Fruit fly (Drosophila melanogaster) whole organism, embryonic: ENCODE data around the gene CG7016.

ENCODE experiments used
- Awh ChIP-seq: fragments of 200-800 bp; sonication (Bioruptor generic); IDR thresholded peaks from 2 replicates; pipeline ENCODE4, ENCODE4 v1.3.6; 2022; ENCODE audit warnings: missing biosample characterization, missing genetic modification characterization
- CG10321 ChIP-seq: fragments of 200-800 bp; sonication (Bioruptor generic); IDR thresholded peaks from 2 replicates; pipeline ENCODE4 v1.3.6; 2022; ENCODE audit warnings: missing biosample characterization, missing genetic modification characterization
- CG10565 ChIP-seq: fragments of 200-800 bp; sonication (Bioruptor generic); optimal IDR thresholded peaks from 3 replicates; lab custom pipeline; 2016; ENCODE audit warnings: missing biosample characterization, mild to moderate bottlenecking, missing genetic modification characterization
- CG12104 ChIP-seq: fragments of 200-800 bp; sonication (Bioruptor generic); optimal IDR thresholded peaks from 3 replicates; lab custom pipeline; 2016; ENCODE audit warnings: missing biosample characterization, missing genetic modification characterization
- CG12299 ChIP-seq: fragments of 200-800 bp; sonication (Bioruptor generic); optimal IDR thresholded peaks from 2 replicates; lab custom pipeline; 2018; ENCODE audit warnings: missing biosample characterization, mild to moderate bottlenecking, missing genetic modification characterization
- CG12391 ChIP-seq: fragments of 200-800 bp; sonication (Bioruptor generic); optimal IDR thresholded peaks from 3 replicates; lab custom pipeline; 2018; ENCODE audit warnings: missing biosample characterization, mild to moderate bottlenecking, missing genetic modification characterization, moderate library complexity
- CG12659 ChIP-seq: fragments of 200-800 bp; sonication (Bioruptor generic); optimal IDR thresholded peaks from 3 replicates; lab custom pipeline; 2017; ENCODE audit warnings: mild to moderate bottlenecking, missing biosample characterization, missing genetic modification reagents, missing genetic modification characterization
- CG14441 ChIP-seq: fragments of 200-800 bp; sonication (Bioruptor generic); IDR thresholded peaks from 2 replicates; pipeline ENCODE4 v1.3.6; 2022; ENCODE audit warnings: missing biosample characterization, missing genetic modification characterization
- CG14965 ChIP-seq: fragments of 200-800 bp; sonication (Bioruptor generic); optimal IDR thresholded peaks from 2 replicates; lab custom pipeline; 2016; ENCODE audit warnings: missing biosample characterization, missing genetic modification characterization, borderline replicate concordance
- CG1647 ChIP-seq: fragments of 200-800 bp; sonication (Bioruptor generic); optimal IDR thresholded peaks from 3 replicates; lab custom pipeline; 2016; ENCODE audit warnings: missing biosample characterization, missing genetic modification characterization
- CG18764 ChIP-seq: fragments of 200-800 bp; sonication (Bioruptor generic); optimal IDR thresholded peaks from 3 replicates; lab custom pipeline; 2016; ENCODE audit warnings: missing biosample characterization, missing genetic modification characterization
- CG2889 ChIP-seq: fragments of 200-800 bp; sonication (Bioruptor generic); IDR thresholded peaks from 3 replicates; pipeline ENCODE4 v1.3.6; 2022; ENCODE audit warnings: missing biosample characterization, missing genetic modification characterization
- CG34376 ChIP-seq: fragments of 200-800 bp; sonication (Bioruptor generic); optimal IDR thresholded peaks from 2 replicates; lab custom pipeline; 2018; ENCODE audit warnings: missing biosample characterization, mild to moderate bottlenecking, missing genetic modification characterization
- CG34422 ChIP-seq: fragments of 200-800 bp; sonication (Bioruptor generic); IDR thresholded peaks from 3 replicates; pipeline ENCODE4 v1.3.6; 2022; ENCODE audit warnings: missing biosample characterization, missing genetic modification characterization
- CG5245 ChIP-seq: fragments of 200-800 bp; sonication (Bioruptor generic); optimal IDR thresholded peaks from 3 replicates; lab custom pipeline; 2016; ENCODE audit warnings: missing biosample characterization, missing genetic modification characterization
- CG6254 ChIP-seq: fragments of 200-800 bp; sonication (Bioruptor generic); optimal IDR thresholded peaks from 3 replicates; lab custom pipeline; 2017; ENCODE audit warnings: mild to moderate bottlenecking, missing biosample characterization, missing genetic modification reagents, missing genetic modification characterization
- Chrac-16 ChIP-seq: fragments of 200-800 bp; sonication (Bioruptor generic); optimal IDR thresholded peaks from 3 replicates; lab custom pipeline; 2016; ENCODE audit warnings: missing biosample characterization, missing genetic modification characterization
- Dip3 ChIP-seq: fragments of 200-800 bp; sonication (Bioruptor generic); optimal IDR thresholded peaks from 3 replicates; lab custom pipeline; 2016; ENCODE audit warnings: missing biosample characterization, missing genetic modification characterization
- Dref ChIP-seq: fragments of 200-800 bp; sonication (Bioruptor generic); IDR thresholded peaks from 2 replicates; pipeline ENCODE4 v1.3.6; 2022; ENCODE audit warnings: missing biosample characterization, missing genetic modification characterization
- Ets97D ChIP-seq: fragments of 200-800 bp; sonication (Bioruptor generic); optimal IDR thresholded peaks from 3 replicates; lab custom pipeline; 2016; ENCODE audit warnings: missing biosample characterization, missing genetic modification characterization
- Fer2 ChIP-seq: fragments of 200-800 bp; sonication (Bioruptor generic); optimal IDR thresholded peaks from 2 replicates; lab custom pipeline; 2018; ENCODE audit warnings: missing biosample characterization, mild to moderate bottlenecking, missing genetic modification characterization, moderate library complexity
- HLH4C ChIP-seq: fragments of 200-800 bp; sonication (Bioruptor generic); IDR thresholded peaks from 3 replicates; pipeline ENCODE4 v1.3.6; 2022; ENCODE audit warnings: missing biosample characterization, missing genetic modification characterization; ENCODE audit not compliant: partially characterized antibody
- Hmr ChIP-seq: fragments of 200-800 bp; sonication (Bioruptor generic); optimal IDR thresholded peaks from 3 replicates; lab custom pipeline; 2017; ENCODE audit warnings: mild to moderate bottlenecking, missing biosample characterization, missing genetic modification reagents, missing genetic modification characterization
- Hr3 ChIP-seq: fragments of 200-800 bp; sonication (Bioruptor generic); optimal IDR thresholded peaks from 3 replicates; lab custom pipeline; 2016; ENCODE audit warnings: missing biosample characterization, missing genetic modification characterization
- Lhr ChIP-seq: fragments of 200-800 bp; sonication (Bioruptor generic); optimal IDR thresholded peaks from 3 replicates; lab custom pipeline; 2017; ENCODE audit warnings: mild to moderate bottlenecking, missing biosample characterization, missing genetic modification reagents, missing genetic modification characterization
- MBD-R2 ChIP-seq: fragments of 200-800 bp; sonication (Bioruptor generic); IDR thresholded peaks from 2 replicates; pipeline ENCODE4 v1.3.6; 2022; ENCODE audit warnings: missing biosample characterization, missing genetic modification characterization
- NK7.1 ChIP-seq: fragments of 200-800 bp; sonication (Bioruptor generic); optimal IDR thresholded peaks from 3 replicates; lab custom pipeline; 2016; ENCODE audit warnings: missing biosample characterization, missing genetic modification characterization
- Optix ChIP-seq: fragments of 200-800 bp; sonication (Bioruptor generic); IDR thresholded peaks from 3 replicates; pipeline ENCODE4 v1.3.6; 2022; ENCODE audit warnings: missing biosample characterization, missing genetic modification characterization
- Ptx1 ChIP-seq: fragments of 200-800 bp; sonication (Bioruptor generic); IDR thresholded peaks from 2 replicates; pipeline ENCODE4 v1.3.6; 2022; ENCODE audit warnings: missing biosample characterization, missing genetic modification characterization
- Ravus ChIP-seq: fragments of 200-800 bp; sonication (Bioruptor generic); IDR thresholded peaks from 2 replicates; pipeline ENCODE4 v1.3.6; 2022; ENCODE audit warnings: missing biosample characterization, missing genetic modification characterization
- Rfx ChIP-seq: fragments of 200-800 bp; sonication (Bioruptor generic); IDR thresholded peaks from 2 replicates; pipeline ENCODE4 v1.3.6; 2022; ENCODE audit warnings: missing biosample characterization, missing genetic modification characterization
- Sin3A ChIP-seq: fragments of >200 bp; optimal IDR thresholded peaks from 2 replicates; lab custom pipeline; 2018
- Usf ChIP-seq: fragments of 200-800 bp; sonication (Bioruptor generic); optimal IDR thresholded peaks from 2 replicates; lab custom pipeline; 2017; ENCODE audit warnings: missing genotype, missing biosample characterization, missing genetic modification characterization
- al ChIP-seq: fragments of 200-800 bp; sonication (Bioruptor generic); IDR thresholded peaks from 2 replicates; pipeline ENCODE4 v1.3.6; 2022; ENCODE audit warnings: missing biosample characterization, missing genetic modification characterization
- amos ChIP-seq: fragments of 200-800 bp; sonication (Bioruptor generic); IDR thresholded peaks from 2 replicates; pipeline ENCODE4 v1.3.6; 2022; ENCODE audit warnings: missing biosample characterization, missing genetic modification characterization; ENCODE audit not compliant: partially characterized antibody
- ash1 ChIP-seq: fragments of 200-800 bp; sonication (Bioruptor generic); optimal IDR thresholded peaks from 2 replicates; lab custom pipeline; 2018; ENCODE audit warnings: missing biosample characterization, mild to moderate bottlenecking, missing genetic modification characterization
- bab2 ChIP-seq: fragments of 200-800 bp; sonication (Bioruptor generic); optimal IDR thresholded peaks from 2 replicates; lab custom pipeline; 2016; ENCODE audit warnings: missing biosample characterization, missing genetic modification characterization
- cad ChIP-seq: fragments of >200 bp; optimal IDR thresholded peaks from 2 replicates; lab custom pipeline; 2017; ENCODE audit warnings: missing biosample characterization, missing genetic modification characterization
- chm ChIP-seq: fragments of 200-800 bp; sonication (Bioruptor generic); IDR thresholded peaks from 2 replicates; pipeline ENCODE4 v1.3.6; 2022; ENCODE audit warnings: missing biosample characterization, missing genetic modification characterization
- da ChIP-seq: fragments of 200-800 bp; sonication (Bioruptor generic); optimal IDR thresholded peaks from 2 replicates; lab custom pipeline; 2016; ENCODE audit warnings: missing biosample characterization, missing genetic modification characterization
- en ChIP-seq: fragments of 200-800 bp; sonication (Bioruptor generic); optimal IDR thresholded peaks from 2 replicates; lab custom pipeline; 2016; ENCODE audit warnings: missing biosample characterization, missing genetic modification characterization
- eve ChIP-seq, 2 experiments: fragments of >200 bp; optimal IDR thresholded peaks; 2 replicates each; lab custom pipeline; 2017; ENCODE audit warnings: missing biosample characterization in 2 of 2, missing genetic modification characterization in 2 of 2
- h ChIP-seq: fragments of >200 bp; optimal IDR thresholded peaks from 2 replicates; lab custom pipeline; 2017
- kah ChIP-seq: fragments of 200-800 bp; sonication (Bioruptor generic); optimal IDR thresholded peaks from 2 replicates; lab custom pipeline; 2018; ENCODE audit warnings: missing biosample characterization, mild to moderate bottlenecking, missing genetic modification characterization
- lilli ChIP-seq: fragments of 200-800 bp; sonication (Bioruptor generic); optimal IDR thresholded peaks from 3 replicates; lab custom pipeline; 2016; ENCODE audit warnings: missing biosample characterization, missing genetic modification characterization
- lmd ChIP-seq: fragments of 200-800 bp; sonication (Bioruptor generic); IDR thresholded peaks from 2 replicates; pipeline ENCODE4 v1.3.6; 2022; ENCODE audit warnings: missing biosample characterization, missing genetic modification characterization
- mam ChIP-seq: fragments of 200-800 bp; sonication (Bioruptor generic); optimal IDR thresholded peaks from 3 replicates; lab custom pipeline; 2016; ENCODE audit warnings: missing biosample characterization, missing genetic modification characterization
- odd ChIP-seq: fragments of 200-800 bp; sonication (Bioruptor generic); optimal IDR thresholded peaks from 2 replicates; lab custom pipeline; 2017; ENCODE audit warnings: missing biosample characterization, mild to moderate bottlenecking, missing genetic modification characterization
- prd ChIP-seq, 3 experiments: fragments of >200 bp in 2 of 3; fragments of 200-800 bp in 1 of 3; sonication (Bioruptor generic) in 1 of 3; optimal IDR thresholded peaks in 2 of 3; IDR thresholded peaks in 1 of 3; 2 replicates in 2 of 3; 3 replicates in 1 of 3; pipeline versions ENCODE4 v1.3.6 to Lab custom; 2017 to 2022; ENCODE audit warnings: missing biosample characterization in 1 of 3, missing genetic modification characterization in 1 of 3
- psq ChIP-seq: fragments of 200-800 bp; sonication (Bioruptor generic); optimal IDR thresholded peaks from 2 replicates; lab custom pipeline; 2017; ENCODE audit warnings: missing biosample characterization, missing genetic modification characterization
- pzg ChIP-seq: fragments of 200-800 bp; sonication (Bioruptor generic); optimal IDR thresholded peaks from 3 replicates; lab custom pipeline; 2018; ENCODE audit warnings: missing biosample characterization, mild to moderate bottlenecking, missing genetic modification characterization, moderate library complexity

The CG7016 gene

DNA sequence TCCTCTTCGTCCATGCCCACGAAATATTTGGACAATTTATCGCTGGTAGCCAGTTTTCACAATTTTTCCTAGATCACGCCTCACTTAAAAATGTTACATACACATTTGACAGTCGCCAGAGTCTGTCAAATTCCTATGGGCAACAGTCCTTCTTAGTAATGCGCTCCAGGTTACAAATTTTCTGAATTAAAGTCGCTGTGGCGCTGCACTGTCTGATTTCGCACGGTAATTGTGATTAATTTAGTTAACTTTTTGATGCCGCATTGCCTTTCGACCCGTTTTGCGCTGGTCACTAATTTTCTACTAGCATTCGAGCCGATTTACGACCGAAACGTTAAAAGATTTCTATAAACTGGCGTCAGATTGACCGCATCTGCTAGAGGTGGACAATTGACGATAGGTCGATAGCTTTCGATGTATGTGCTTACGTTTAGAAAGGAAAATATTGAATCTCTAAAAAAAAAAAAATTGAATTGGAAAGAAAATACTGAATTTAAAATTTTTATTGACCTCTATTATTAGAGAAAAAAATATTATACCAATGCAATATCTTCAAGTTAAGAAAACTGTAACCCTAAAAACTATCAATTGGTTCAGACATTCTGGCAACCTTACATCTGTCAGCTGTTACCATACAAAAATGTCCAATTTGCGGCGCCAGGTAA is 49.0 kb upstream of the CG7016 start, which contains the start of the genes lili and CG34150 (continued):
- TF ChIP-seq bab2 (GFP tag; lab: Kevin White, UChicago) (peak; percentile 76), HLH4C (GFP tag; lab: Robert Waterston, UW) (peak; percentile 71; the same call in 2 of the 3 replicates), pzg (GFP tag; lab: Kevin White, UChicago) (peak; percentile 60), Dip3 (GFP tag; lab: Kevin White, UChicago) (peak; percentile 65), lilli (peak; percentile 88), Ets97D (GFP tag; lab: Kevin White, UChicago) (peak; percentile 76), CG1647 (peak; percentile 64), Hr3 (GFP tag; lab: Kevin White, UChicago) (peak; percentile 74), ash1 (GFP tag; lab: Kevin White, UChicago) (no peak), Awh (GFP tag; lab: Robert Waterston, UW) (peak; percentile 68; the same call in 1 of the 2 replicates), CG34376 (GFP tag; lab: Kevin White, UChicago) (peak; percentile 66), amos (GFP tag; lab: Robert Waterston, UW) (peak; percentile 79), en (GFP tag; lab: Kevin White, UChicago) (peak; percentile 25), CG12391 (tag; lab: Kevin White, UChicago) (peak; percentile 93), CG5245 (GFP tag; lab: Kevin White, UChicago) (peak; percentile 73), psq (GFP tag; lab: Kevin White, UChicago) (peak; percentile 57), chm (peak; percentile 87), CG14441 (GFP tag; lab: Robert Waterston, UW) (peak; percentile 62; the same call in 1 of the 2 replicates), mam (GFP tag; lab: Kevin White, UChicago) (peak; percentile 80), kah (GFP tag; lab: Kevin White, UChicago) (no peak), al (GFP tag; lab: Robert Waterston, UW) (peak; percentile 69), Fer2 (tag; lab: Kevin White, UChicago) (peak; percentile 81), Ptx1 (peak; percentile 81), CG14965 (GFP tag; lab: Kevin White, UChicago) (no peak), cad (GFP tag; lab: Kevin White, UChicago) (no peak), CG12104 (GFP tag; lab: Kevin White, UChicago) (peak; percentile 52), Ravus (GFP tag; lab: Robert Waterston, UW) (no peak), Rfx (GFP tag; lab: Robert Waterston, UW) (peak; percentile 78), Sin3A (lab: Kevin White, UChicago) (peak; percentile 43), Usf (no peak), Chrac-16 (GFP tag; lab: Kevin White, UChicago) (peak; percentile 85), CG18764 (peak; percentile 73), CG12659 (GFP tag; lab: Kevin White, UChicago) (peak; percentile 80), CG34422 (GFP tag; lab: Robert Waterston, UW) (peak; percentile 78), eve (GFP tag; optimal IDR thresholded peaks at IDR 0.05; lab: Kevin White, UChicago) (no peak), MBD-R2 (peak; percentile 93), lmd (GFP tag; lab: Robert Waterston, UW) (peak; percentile 61; the same call in 1 of the 2 replicates), CG10321 (GFP tag; lab: Robert Waterston, UW) (no peak), NK7.1 (GFP tag; lab: Kevin White, UChicago) (peak; percentile 6), Hmr (GFP tag; lab: Kevin White, UChicago) (peak; percentile 58), h (lab: Kevin White, UChicago) (no peak), CG2889 (GFP tag; lab: Robert Waterston, UW) (0 out of 3 replicates have a peak, but pooled peaks have one; percentile 45), odd (no peak), prd (optimal IDR thresholded peaks at IDR 0.05; lab: Kevin White, UChicago) (no peak), prd (GFP tag; IDR thresholded peaks at IDR 0.05; lab: Robert Waterston, UW) (peak; percentile 84), Lhr (GFP tag; lab: Kevin White, UChicago) (peak; percentile 58), da (GFP tag; lab: Kevin White, UChicago) (peak; percentile 22), Optix (GFP tag; lab: Robert Waterston, UW) (no peak), CG12299 (tag; lab: Kevin White, UChicago) (peak; percentile 48), CG10565 (GFP tag; lab: Kevin White, UChicago) (no peak), CG6254 (GFP tag; lab: Kevin White, UChicago) (peak; percentile 15), Dref (GFP tag; lab: Robert Waterston, UW) (peak; percentile 74)
